Fruit fly (Drosophila melanogaster) whole organism, adult: Measurements from ENCODE around the gene Ccp84Ad.

Experiments
- Crg-1 ChIP-seq: fragments of 200-800 bp; sonication (Bioruptor generic); optimal IDR thresholded peaks from 2 replicates; lab custom pipeline; 2016; ENCODE audit warnings: missing biosample characterization, missing genetic modification characterization
- kay ChIP-seq: fragments of 200-800 bp; sonication (Bioruptor generic); peaks from one replicate; lab custom pipeline; 2016; ENCODE audit warnings: missing biosample characterization, missing genetic modification characterization, borderline replicate concordance

The Ccp84Ad gene

DNA sequence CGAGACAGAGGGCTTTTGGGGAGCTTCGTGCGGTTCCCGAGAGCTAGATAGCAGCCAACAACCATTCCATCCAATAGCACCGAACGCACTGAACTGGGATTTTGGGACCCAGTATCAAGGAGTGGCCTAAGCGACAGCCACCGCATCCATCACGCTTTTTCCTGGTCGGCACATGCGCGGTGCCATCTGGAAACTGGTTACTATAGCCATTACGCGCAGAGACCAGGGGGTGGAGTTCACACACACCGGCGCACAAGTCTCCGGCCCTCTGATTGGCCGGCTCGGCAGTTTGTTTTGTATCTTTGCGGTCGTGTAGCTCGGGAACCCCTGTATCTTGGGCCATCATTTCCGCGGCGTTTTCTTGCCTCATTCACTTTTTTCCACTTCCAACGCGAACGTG is 49.5 kb downstream of the Ccp84Ad start, which contains the start of gene pb:
Gene pb, minus strand, starts transcription at position 81 of the 400 bp plus-strand sequence.
- no peak for TF ChIP-seq Crg-1 (GFP tag; lab: Kevin White, UChicago)
- peak; percentile 20 for TF ChIP-seq kay (GFP tag; lab: Kevin White, UChicago)
